Fruit fly (Drosophila melanogaster): ENCODE measurements around the gene Ir75c.

Ir75c gene

DNA sequence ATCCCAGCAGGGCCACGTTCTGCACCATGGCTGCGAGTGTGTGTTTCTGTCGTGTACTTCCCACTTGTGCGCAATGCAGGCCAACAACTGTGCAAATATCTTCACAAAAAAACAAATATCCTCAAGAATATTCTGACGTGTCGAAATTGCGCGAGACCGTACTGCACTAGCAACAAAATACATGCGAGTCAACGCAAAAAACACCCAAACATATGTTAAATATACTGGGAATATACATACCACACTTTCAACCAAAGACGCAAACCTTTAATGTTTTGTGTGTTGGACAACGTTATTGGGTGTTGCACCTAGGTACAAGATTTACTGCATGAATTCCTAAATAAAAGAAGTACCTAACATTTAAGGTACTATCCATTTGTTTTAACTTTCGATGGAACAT lies 20.5 kb downstream of the Ir75c start, which contains the start of gene NUCB1 (continued):
- TF ChIP-seq Sox100B (GFP tag; optimal IDR thresholded peaks at IDR 0.05) (no peak), Jarid2 (GFP tag; optimal IDR thresholded peaks at IDR 0.05) (peak; percentile 69), CG17912 (GFP tag; optimal IDR thresholded peaks at IDR 0.05) (peak; percentile 63), CG11247 (GFP tag; IDR thresholded peaks at IDR 0.05) (no peak), Spps (tag; optimal IDR thresholded peaks at IDR 0.05) (peak; percentile 21), ERR (GFP tag; optimal IDR thresholded peaks at IDR 0.05) (peak; percentile 34), CG13894 (tag; optimal IDR thresholded peaks at IDR 0.05) (no peak), dati (GFP tag; IDR thresholded peaks at IDR 0.05) (no peak), Dek (tag; optimal IDR thresholded peaks at IDR 0.05) (no peak), br (optimal IDR thresholded peaks at IDR 0.05) (no peak), Med (GFP tag) (peak; percentile 94), NFAT (GFP tag; IDR thresholded peaks at IDR 0.05) (no peak), CG11723 (GFP tag; optimal IDR thresholded peaks at IDR 0.05) (no peak), CG1602 (GFP tag; optimal IDR thresholded peaks at IDR 0.05) (peak; percentile 20), chn (GFP tag; optimal IDR thresholded peaks at IDR 0.05) (peak; percentile 3), shn (GFP tag; optimal IDR thresholded peaks at IDR 0.05) (peak; percentile 52), chif (GFP tag; optimal IDR thresholded peaks at IDR 0.05) (no peak), Elba2 (GFP tag; optimal IDR thresholded peaks at IDR 0.05) (no peak), CG2199 (GFP tag; IDR thresholded peaks at IDR 0.05) (no peak), CG8478 (optimal IDR thresholded peaks at IDR 0.05) (no peak), Dip3 (GFP tag; optimal IDR thresholded peaks at IDR 0.05) (peak; percentile 43), CG31388 (GFP tag; optimal IDR thresholded peaks at IDR 0.05) (no peak), sob (GFP tag; IDR thresholded peaks at IDR 0.05) (peak; percentile 68), slbo (GFP tag; IDR thresholded peaks at IDR 0.05) (peak; percentile 58), Awh (GFP tag; IDR thresholded peaks at IDR 0.05) (peak; percentile 36; the same call in 1 of the 2 replicates), nom (GFP tag; optimal IDR thresholded peaks at IDR 0.05) (no peak), CG1792 (GFP tag; optimal IDR thresholded peaks at IDR 0.05) (no peak), pnt (GFP tag; optimal IDR thresholded peaks at IDR 0.05) (no peak), lov (optimal IDR thresholded peaks at IDR 0.05) (no peak), lov (GFP tag; IDR thresholded peaks at IDR 0.05) (0 out of 3 replicates have a peak, but pooled peaks have one; percentile 49), Neu2 (GFP tag; optimal IDR thresholded peaks at IDR 0.05; ENCODE audit: borderline replicate concordance) (no peak), NC2β (GFP tag; optimal IDR thresholded peaks at IDR 0.05) (peak; percentile 40), psq (GFP tag; optimal IDR thresholded peaks at IDR 0.05) (no peak), CG6689 (GFP tag; IDR thresholded peaks at IDR 0.05) (no peak), Myb (GFP tag; optimal IDR thresholded peaks at IDR 0.05) (peak; percentile 60), CG10543 (GFP tag; optimal IDR thresholded peaks at IDR 0.05) (no peak), vfl (GFP tag; optimal IDR thresholded peaks at IDR 0.05) (peak; percentile 29), Hmr (GFP tag; optimal IDR thresholded peaks at IDR 0.05) (peak; percentile 72), CG4404 (GFP tag; IDR thresholded peaks at IDR 0.05) (no peak), knrl (GFP tag; IDR thresholded peaks at IDR 0.05; ENCODE audit: partially characterized antibody) (peak; percentile 26; the same call in 1 of the 3 replicates), Bdp1 (GFP tag; optimal IDR thresholded peaks at IDR 0.05) (peak; percentile 14), CG10147 (GFP tag; optimal IDR thresholded peaks at IDR 0.05) (no peak), ems (GFP tag; optimal IDR thresholded peaks at IDR 0.05) (peak; percentile 30), lab (GFP tag; optimal IDR thresholded peaks at IDR 0.05) (no peak), slou (GFP tag; optimal IDR thresholded peaks at IDR 0.05) (no peak), kah (GFP tag; optimal IDR thresholded peaks at IDR 0.05) (no peak), CG15479 (GFP tag; optimal IDR thresholded peaks at IDR 0.05) (peak; percentile 71), pzg (GFP tag; optimal IDR thresholded peaks at IDR 0.05) (peak; percentile 98), Mad (GFP tag; optimal IDR thresholded peaks at IDR 0.05) (peak; percentile 12), cwo (GFP tag; optimal IDR thresholded peaks at IDR 0.05) (no peak), CG32767 (GFP tag; IDR thresholded peaks at IDR 0.05) (no peak), Abd-B (GFP tag; optimal IDR thresholded peaks at IDR 0.05) (peak; percentile 62), cato (GFP tag; optimal IDR thresholded peaks at IDR 0.05; ENCODE audit: borderline replicate concordance) (no peak)

Measured in whole organism, embryonic.